Worm (Caenorhabditis elegans): Measurements from ENCODE around the gene ZK287.7.

The ZK287.7 gene

DNA sequence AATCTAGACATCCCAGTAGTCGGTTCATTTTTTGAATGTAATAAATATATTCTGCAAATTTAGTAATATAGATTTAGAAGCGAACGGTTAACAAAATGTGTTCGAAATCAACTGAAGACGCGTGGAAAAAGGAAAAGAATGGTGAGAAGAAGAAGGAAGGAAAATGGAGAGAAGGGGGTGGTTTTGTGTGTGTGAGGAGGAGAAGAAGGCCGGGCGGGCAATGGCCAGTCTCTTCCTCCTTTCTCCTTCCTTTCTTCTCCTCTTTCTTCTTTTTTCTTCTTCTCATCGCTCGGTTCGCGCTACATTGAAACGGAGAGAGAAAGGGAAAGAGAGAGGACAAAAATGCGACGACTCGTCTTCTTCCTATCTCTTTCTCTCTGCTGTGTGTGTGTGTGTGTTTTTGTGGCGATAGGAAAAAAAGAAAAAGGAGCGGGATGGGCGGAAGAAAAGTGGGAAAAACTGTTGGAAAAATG, 717 bp upstream of the ZK287.7 start, which contains the start of gene ztf-9 (continued):
- no peak for TF ChIP-seq ceh-32 (tag; optimal IDR thresholded peaks at IDR 0.05; ENCODE audit: poor library complexity)
- no peak for TF ChIP-seq ZK337.2 (GFP tag; IDR thresholded peaks at IDR 0.05)
- no peak for TF ChIP-seq lin-39 (tag; optimal IDR thresholded peaks at IDR 0.05)
- peak; percentile 8 for TF ChIP-seq nhr-25 (tag; optimal IDR thresholded peaks at IDR 0.05; ENCODE audit: borderline replicate concordance, insufficient read depth)
- TF ChIP-seq lin-1 (GFP tag; IDR thresholded peaks at IDR 0.05), result no peak
- peak; percentile 44 for TF ChIP-seq lin-13 (GFP tag; optimal IDR thresholded peaks at IDR 0.05)
- peak; percentile 50 for TF ChIP-seq dve-1 (tag; optimal IDR thresholded peaks at IDR 0.05; ENCODE audit: insufficient read depth)
- TF ChIP-seq unc-130 (GFP tag; optimal IDR thresholded peaks at IDR 0.05), result no peak
- no peak for TF ChIP-seq duxl-1 (tag; optimal IDR thresholded peaks at IDR 0.05; ENCODE audit: poor library complexity)
- no peak for TF ChIP-seq fos-1 (tag; optimal IDR thresholded peaks at IDR 0.05)
- TF ChIP-seq nhr-237 (tag; optimal IDR thresholded peaks at IDR 0.05), result no peak
- TF ChIP-seq Y5F2A.4 (GFP tag; optimal IDR thresholded peaks at IDR 0.05), result no peak
- no peak for TF ChIP-seq nhr-41 (GFP tag; IDR thresholded peaks at IDR 0.05)
- no peak for TF ChIP-seq mxl-3 (GFP tag; optimal IDR thresholded peaks at IDR 0.05)
- TF ChIP-seq mdl-1 (tag; optimal IDR thresholded peaks at IDR 0.05), result peak in 1 of 2 experiments; percentile 34
- TF ChIP-seq mxl-2 (GFP tag; conservative IDR thresholded peaks at IDR 0.05), result no peak
- TF ChIP-seq fkh-10 (GFP tag; optimal IDR thresholded peaks at IDR 0.05), result peak; percentile 13
- no peak for TF ChIP-seq Y105C5A.15 (GFP tag; IDR thresholded peaks at IDR 0.05)
- no peak for TF ChIP-seq ZK546.5 (tag; optimal IDR thresholded peaks at IDR 0.05)
- TF ChIP-seq lir-3 (tag; optimal IDR thresholded peaks at IDR 0.05), result no peak
- no peak for TF ChIP-seq ceh-20 (GFP tag; IDR thresholded peaks at IDR 0.05)
- TF ChIP-seq mes-2 (tag; optimal IDR thresholded peaks at IDR 0.05; ENCODE audit: poor library complexity, severe bottlenecking), result no peak
- peak in 1 of 2 experiments; percentile 8 for TF ChIP-seq daf-16 (GFP tag; optimal IDR thresholded peaks at IDR 0.05)
- TF ChIP-seq daf-16 (tag; optimal IDR thresholded peaks at IDR 0.05), result peak; percentile 10
- no peak for TF ChIP-seq lim-7 (GFP tag; IDR thresholded peaks at IDR 0.05)
- TF ChIP-seq egl-27 (tag; optimal IDR thresholded peaks at IDR 0.05), result no peak
- no peak for TF ChIP-seq F37D6.2 (tag; optimal IDR thresholded peaks at IDR 0.05)
- peak; percentile 58; the same call in 1 of the 2 replicates for TF ChIP-seq ctbp-1 (GFP tag; IDR thresholded peaks at IDR 0.05)
- peak; percentile 66; the same call in 1 of the 2 replicates for TF ChIP-seq pha-4 (GFP tag; IDR thresholded peaks at IDR 0.05)
- no peak for TF ChIP-seq pha-4 (tag; optimal IDR thresholded peaks at IDR 0.05)
- no peak for TF ChIP-seq tag-97 (GFP tag; IDR thresholded peaks at IDR 0.05)
- no peak for TF ChIP-seq php-3 (GFP tag; IDR thresholded peaks at IDR 0.05)
- TF ChIP-seq lin-29 (GFP tag; IDR thresholded peaks at IDR 0.05), result no peak
- TF ChIP-seq dmd-6 (GFP tag; IDR thresholded peaks at IDR 0.05), result peak; percentile 46; the same call in 1 of the 2 replicates
- TF ChIP-seq zfp-3 (GFP tag; conservative IDR thresholded peaks at IDR 0.05), result no peak
- no peak for TF ChIP-seq F10B5.3 (tag; optimal IDR thresholded peaks at IDR 0.05)
- TF ChIP-seq nhr-28 (tag; optimal IDR thresholded peaks at IDR 0.05), result peak; percentile 79
- peak; percentile 81; the same call in 1 of the 2 replicates for TF ChIP-seq set-16 (GFP tag; IDR thresholded peaks at IDR 0.05)
- no peak for TF ChIP-seq dpl-1 (GFP tag; optimal IDR thresholded peaks at IDR 0.05)
- no peak for TF ChIP-seq spr-3 (GFP tag; optimal IDR thresholded peaks at IDR 0.05)
- TF ChIP-seq sdz-12 (GFP tag; optimal IDR thresholded peaks at IDR 0.05), result no peak
- no peak for TF ChIP-seq hlh-30 (tag; optimal IDR thresholded peaks at IDR 0.05; ENCODE audit: insufficient read depth)
- no peak for TF ChIP-seq R02D3.7 (tag; optimal IDR thresholded peaks at IDR 0.05)
- no peak for TF ChIP-seq lsy-2 (tag; optimal IDR thresholded peaks at IDR 0.05)
- TF ChIP-seq ceh-82 (tag; optimal IDR thresholded peaks at IDR 0.05), result no peak
- TF ChIP-seq ztf-11 (tag; optimal IDR thresholded peaks at IDR 0.05), result no peak
- no peak for TF ChIP-seq daf-8 (GFP tag; IDR thresholded peaks at IDR 0.05)
- no peak for TF ChIP-seq aly-2 (tag; optimal IDR thresholded peaks at IDR 0.05)
- TF ChIP-seq nhr-111 (GFP tag; optimal IDR thresholded peaks at IDR 0.05), result no peak
